Worm (Caenorhabditis elegans) whole organism, midembryonic: Measurements from ENCODE around the gene Y51H7C.7.
A peak's percentile ranks its signal among the peaks of the same experiment; 100 is the strongest.
"Not testable (repeated sequence)": the region's sequence is repeated elsewhere in the genome, so short reads cannot be mapped to it uniquely, and the experiment has no call there.

Experiments used
- T22C8.4 ChIP-seq: fragments of 200-800 bp; sonication (Bioruptor generic); IDR thresholded peaks from 2 replicates; pipeline ENCODE4 v1.3.6; 2022; ENCODE audit warnings: missing genetic modification characterization, missing compliant biosample characterization
- cog-1 ChIP-seq: sonication (generic microtip); optimal IDR thresholded peaks from 2 replicates; lab custom pipeline; 2016; ENCODE audit warnings: missing genetic modification characterization, missing compliant biosample characterization
- flt-1 ChIP-seq: fragments of 200-800 bp; sonication (Bioruptor generic); IDR thresholded peaks from 2 replicates; pipeline ENCODE4 v1.3.6; 2022; ENCODE audit warnings: missing genetic modification characterization, missing compliant biosample characterization
- klf-2 ChIP-seq: fragments of 200-800 bp; sonication (Bioruptor generic); conservative IDR thresholded peaks from 2 replicates; pipeline ENCODE4 v1.3.6; 2022; ENCODE audit warnings: missing genetic modification reagents, missing genetic modification characterization, missing compliant biosample characterization
- med-1 ChIP-seq: sonication (generic microtip); optimal IDR thresholded peaks from 2 replicates; lab custom pipeline; 2017; ENCODE audit warnings: missing genetic modification characterization, mild to moderate bottlenecking, missing compliant biosample characterization, antibody characterized with exemption, missing genetic modification reagents; ENCODE audit not compliant: insufficient read depth
- ref-1 ChIP-seq: fragments of 200-800 bp; sonication (Bioruptor generic); conservative IDR thresholded peaks from 2 replicates; pipeline ENCODE4 v1.3.6; 2022; ENCODE audit warnings: missing genetic modification reagents, missing genetic modification characterization, missing compliant biosample characterization
- tab-1 ChIP-seq: fragments of 200-800 bp; sonication (Bioruptor generic); IDR thresholded peaks from 2 replicates; pipeline ENCODE4 v1.3.6; 2022; ENCODE audit warnings: missing genetic modification characterization, missing compliant biosample characterization
- ztf-23 ChIP-seq: fragments of 200-800 bp; sonication (Bioruptor generic); IDR thresholded peaks from 2 replicates; pipeline ENCODE4 v1.3.6; 2022; ENCODE audit warnings: missing genetic modification reagents, missing genetic modification characterization, missing compliant biosample characterization
- ztf-29 ChIP-seq: fragments of 200-800 bp; sonication (Bioruptor generic); IDR thresholded peaks from 2 replicates; pipeline ENCODE4 v1.3.6; 2022; ENCODE audit warnings: missing genetic modification reagents, missing genetic modification characterization, missing compliant biosample characterization

Y51H7C.7 gene

ce11 chrII:1420806-1421463 is 18.6 kb downstream of the Y51H7C.7 start:
- TF ChIP-seq ztf-29 (GFP tag; lab: Robert Waterston, UW), result no peak
- no peak for TF ChIP-seq klf-2 (GFP tag; lab: Robert Waterston, UW)
- TF ChIP-seq tab-1 (GFP tag; lab: Robert Waterston, UW), result no peak
- TF ChIP-seq ztf-23, result no peak
- TF ChIP-seq med-1 (GFP tag; lab: Kevin White, UChicago), result no peak
- TF ChIP-seq ref-1, result no peak
- TF ChIP-seq cog-1 (tag; lab: Kevin White, UChicago), result no peak
- TF ChIP-seq T22C8.4, result no peak
- no peak for TF ChIP-seq flt-1 (GFP tag; lab: Robert Waterston, UW)

ce11 chrII:1423660-1424059 is 21.3 kb downstream of the Y51H7C.7 start, which contains the start of gene Y51H7C.10:
Gene Y51H7C.10 (minus strand): TSS chrII:1423760.
- no peak for TF ChIP-seq ztf-23

- no peak for TF ChIP-seq ztf-29 (GFP tag; lab: Robert Waterston, UW)
- TF ChIP-seq tab-1 (GFP tag; lab: Robert Waterston, UW), result no peak
- TF ChIP-seq cog-1 (tag; lab: Kevin White, UChicago), result no peak
- TF ChIP-seq ref-1, result no peak
- no peak for TF ChIP-seq klf-2 (GFP tag; lab: Robert Waterston, UW)
- no peak for TF ChIP-seq ztf-23
- TF ChIP-seq T22C8.4, result no peak
- no peak for TF ChIP-seq flt-1 (GFP tag; lab: Robert Waterston, UW)
- no peak for TF ChIP-seq med-1 (GFP tag; lab: Kevin White, UChicago)
Observed at ce11 chrII:1436715-1437114, 34.3 kb downstream of the Y51H7C.7 start.

ce11 chrII:1437449-1438335 is 35.3 kb downstream of the Y51H7C.7 start, which contains the start of gene nol-6:
Gene nol-6 (minus strand): TSS chrII:1437499.
- no peak for TF ChIP-seq klf-2 (GFP tag; lab: Robert Waterston, UW)
- no peak for TF ChIP-seq tab-1 (GFP tag; lab: Robert Waterston, UW)
- TF ChIP-seq flt-1 (GFP tag; lab: Robert Waterston, UW), result peak; percentile 36; the same call in 1 of the 2 replicates
- no peak for TF ChIP-seq cog-1 (tag; lab: Kevin White, UChicago)

- TF ChIP-seq klf-2 (GFP tag; lab: Robert Waterston, UW) (no peak), T22C8.4 (no peak), med-1 (GFP tag; lab: Kevin White, UChicago) (no peak), ztf-23 (no peak), tab-1 (GFP tag; lab: Robert Waterston, UW) (no peak), cog-1 (tag; lab: Kevin White, UChicago) (no peak), ztf-29 (GFP tag; lab: Robert Waterston, UW) (no peak), flt-1 (GFP tag; lab: Robert Waterston, UW) (no peak), ref-1 (no peak)
Observed at ce11 chrII:1438336-1438589, 35.9 kb downstream of the Y51H7C.7 start, which contains the start of gene Y51H7C.3. Gene Y51H7C.3 (plus strand): TSS chrII:1438490.

- TF ChIP-seq cog-1 (tag; lab: Kevin White, UChicago), result no peak
- TF ChIP-seq ref-1, result no peak
- no peak for TF ChIP-seq med-1 (GFP tag; lab: Kevin White, UChicago)
- TF ChIP-seq klf-2 (GFP tag; lab: Robert Waterston, UW), result no peak
- no peak for TF ChIP-seq ztf-23
- no peak for TF ChIP-seq tab-1 (GFP tag; lab: Robert Waterston, UW)
- no peak for TF ChIP-seq T22C8.4
- TF ChIP-seq ztf-29 (GFP tag; lab: Robert Waterston, UW), result no peak
- TF ChIP-seq flt-1 (GFP tag; lab: Robert Waterston, UW), result no peak
Observed at ce11 chrII:1441479-1441878, 39.1 kb downstream of the Y51H7C.7 start.

- TF ChIP-seq med-1 (GFP tag; lab: Kevin White, UChicago), result no peak
- no peak for TF ChIP-seq tab-1 (GFP tag; lab: Robert Waterston, UW)
- no peak for TF ChIP-seq T22C8.4
- no peak for TF ChIP-seq ztf-29 (GFP tag; lab: Robert Waterston, UW)
- TF ChIP-seq flt-1 (GFP tag; lab: Robert Waterston, UW), result no peak
- TF ChIP-seq ztf-23, result no peak
- no peak for TF ChIP-seq ref-1
- TF ChIP-seq cog-1 (tag; lab: Kevin White, UChicago), result no peak
- TF ChIP-seq klf-2 (GFP tag; lab: Robert Waterston, UW), result no peak
Observed at ce11 chrII:1444911-1445310, 42.5 kb downstream of the Y51H7C.7 start, which contains the start of gene scl-17. Gene scl-17 (plus strand): TSS chrII:1445211.

- TF ChIP-seq tab-1 (GFP tag; lab: Robert Waterston, UW); T22C8.4; klf-2 (GFP tag; lab: Robert Waterston, UW): not testable (repeated sequence)
Observed at ce11 chrII:1446696-1447293, 44.4 kb downstream of the Y51H7C.7 start, which contains the start of gene Y51H7C.12. Gene Y51H7C.12 (minus strand): TSS chrII:1446746.

- TF ChIP-seq flt-1 (GFP tag; lab: Robert Waterston, UW) (0 out of 2 replicates have a peak, but pooled peaks have one; percentile 52), ztf-23 (peak; percentile 75; the same call in 1 of the 2 replicates), tab-1 (GFP tag; lab: Robert Waterston, UW) (0 out of 2 replicates have a peak, but pooled peaks have one; percentile 16), klf-2 (GFP tag; lab: Robert Waterston, UW) (peak; percentile 55; the same call in 1 of the 2 replicates), ztf-29 (GFP tag; lab: Robert Waterston, UW) (0 out of 2 replicates have a peak, but pooled peaks have one; percentile 18), ref-1 (peak; percentile 68)
Observed at ce11 chrII:1451975-1452374, 49.6 kb downstream of the Y51H7C.7 start.
